Fruit fly (Drosophila melanogaster) whole organism, embryonic: ENCODE results near the gene CG43052.

Experiments
- Abd-B ChIP-seq: fragments of 200-800 bp; sonication (Bioruptor generic); optimal IDR thresholded peaks from 2 replicates; lab custom pipeline; 2018; ENCODE audit warnings: missing biosample characterization, mild to moderate bottlenecking, missing genetic modification characterization, moderate library complexity
- Awh ChIP-seq: fragments of 200-800 bp; sonication (Bioruptor generic); IDR thresholded peaks from 2 replicates; pipeline ENCODE4, ENCODE4 v1.3.6; 2022; ENCODE audit warnings: missing biosample characterization, missing genetic modification characterization
- Bgb ChIP-seq: fragments of 200-800 bp; sonication (Bioruptor generic); IDR thresholded peaks from 2 replicates; pipeline ENCODE4 v1.3.6; 2022; ENCODE audit warnings: missing biosample characterization, missing genetic modification characterization; ENCODE audit not compliant: partially characterized antibody
- CG10959 ChIP-seq: fragments of 200-800 bp; sonication (Bioruptor generic); IDR thresholded peaks from 2 replicates; pipeline ENCODE4 v1.3.6; 2022; ENCODE audit warnings: missing biosample characterization, missing genetic modification characterization
- CG12219 ChIP-seq: fragments of 200-800 bp; sonication (Bioruptor generic); optimal IDR thresholded peaks from 3 replicates; lab custom pipeline; 2018; ENCODE audit warnings: missing biosample characterization, mild to moderate bottlenecking, missing genetic modification characterization
- CG15011 ChIP-seq: fragments of 200-800 bp; sonication (Bioruptor generic); optimal IDR thresholded peaks from 3 replicates; lab custom pipeline; 2018; ENCODE audit warnings: missing biosample characterization, mild to moderate bottlenecking, missing genetic modification characterization
- CG1602 ChIP-seq: fragments of 200-800 bp; sonication (Bioruptor generic); optimal IDR thresholded peaks from 3 replicates; lab custom pipeline; 2016; ENCODE audit warnings: missing biosample characterization, missing genetic modification characterization
- CG16863 ChIP-seq: fragments of 200-800 bp; sonication (Bioruptor generic); optimal IDR thresholded peaks from 3 replicates; lab custom pipeline; 2016; ENCODE audit warnings: missing biosample characterization, missing genetic modification characterization
- CG18764 ChIP-seq: fragments of 200-800 bp; sonication (Bioruptor generic); optimal IDR thresholded peaks from 3 replicates; lab custom pipeline; 2016; ENCODE audit warnings: missing biosample characterization, missing genetic modification characterization
- CG31441 ChIP-seq: fragments of 200-800 bp; sonication (Bioruptor generic); IDR thresholded peaks from 2 replicates; pipeline ENCODE4 v1.3.6; 2022; ENCODE audit warnings: missing biosample characterization, missing genetic modification characterization
- CG3163 ChIP-seq: fragments of 200-800 bp; sonication (Bioruptor generic); optimal IDR thresholded peaks from 3 replicates; lab custom pipeline; 2016; ENCODE audit warnings: missing biosample characterization, missing genetic modification characterization
- CG32532 ChIP-seq: fragments of 200-800 bp; sonication (Bioruptor generic); IDR thresholded peaks from 2 replicates; pipeline ENCODE4 v1.3.6; 2022; ENCODE audit warnings: missing biosample characterization, missing genetic modification characterization
- CG4617 ChIP-seq: fragments of 200-800 bp; sonication (Bioruptor generic); optimal IDR thresholded peaks from 3 replicates; lab custom pipeline; 2016; ENCODE audit warnings: missing biosample characterization, missing genetic modification characterization, borderline replicate concordance
- CG7357 ChIP-seq: fragments of 200-800 bp; sonication (Bioruptor generic); IDR thresholded peaks from 3 replicates; pipeline ENCODE4 v1.3.6; 2022; ENCODE audit warnings: missing biosample characterization, missing genetic modification characterization
- CG8089 ChIP-seq: fragments of 200-800 bp; sonication (Bioruptor generic); optimal IDR thresholded peaks from 3 replicates; lab custom pipeline; 2016; ENCODE audit warnings: missing biosample characterization, missing genetic modification characterization
- CG8478 ChIP-seq: fragments of >200 bp; optimal IDR thresholded peaks from 2 replicates; lab custom pipeline; 2018
- CG8944 ChIP-seq: fragments of 200-800 bp; sonication (Bioruptor generic); optimal IDR thresholded peaks from 3 replicates; lab custom pipeline; 2016; ENCODE audit warnings: missing biosample characterization, missing genetic modification characterization
- CG9437 ChIP-seq: fragments of 200-800 bp; sonication (Bioruptor generic); optimal IDR thresholded peaks from 2 replicates; lab custom pipeline; 2018; ENCODE audit warnings: missing biosample characterization, mild to moderate bottlenecking, missing genetic modification characterization
- CG9727 ChIP-seq: fragments of 200-800 bp; sonication (Bioruptor generic); optimal IDR thresholded peaks from 3 replicates; lab custom pipeline; 2017; ENCODE audit warnings: missing biosample characterization, mild to moderate bottlenecking, missing genetic modification characterization
- Doc3 ChIP-seq: fragments of 200-800 bp; sonication (Bioruptor generic); IDR thresholded peaks from 3 replicates; pipeline ENCODE4 v1.3.6; 2022; ENCODE audit warnings: missing biosample characterization, missing genetic modification characterization; ENCODE audit not compliant: partially characterized antibody
- Hr3 ChIP-seq: fragments of 200-800 bp; sonication (Bioruptor generic); optimal IDR thresholded peaks from 3 replicates; lab custom pipeline; 2016; ENCODE audit warnings: missing biosample characterization, missing genetic modification characterization
- Lim3 ChIP-seq: fragments of 200-800 bp; sonication (Bioruptor generic); IDR thresholded peaks from 2 replicates; pipeline ENCODE4 v1.3.6; 2022; ENCODE audit warnings: missing biosample characterization, missing genetic modification characterization
- Med ChIP-seq: fragments of 200-800 bp; sonication (Bioruptor generic); peaks from one replicate; lab custom pipeline; 2016; ENCODE audit warnings: missing biosample characterization, missing genetic modification characterization, mild to moderate bottlenecking, inconsistent platforms, moderate library complexity
- Myb ChIP-seq: fragments of 200-800 bp; sonication (Bioruptor generic); optimal IDR thresholded peaks from 2 replicates; lab custom pipeline; 2016; ENCODE audit warnings: missing biosample characterization, missing genetic modification characterization
- Oli ChIP-seq: fragments of 200-800 bp; sonication (Bioruptor generic); optimal IDR thresholded peaks from 2 replicates; lab custom pipeline; 2018; ENCODE audit warnings: missing biosample characterization, mild to moderate bottlenecking, missing genetic modification characterization, moderate library complexity
- Opbp ChIP-seq: fragments of 200-800 bp; sonication (Bioruptor generic); IDR thresholded peaks from 3 replicates; pipeline ENCODE4 v1.3.6; 2022; ENCODE audit warnings: missing biosample characterization, missing genetic modification characterization; ENCODE audit not compliant: partially characterized antibody
- PHDP ChIP-seq: fragments of 200-800 bp; sonication (Bioruptor generic); optimal IDR thresholded peaks from 3 replicates; lab custom pipeline; 2018; ENCODE audit warnings: missing biosample characterization, mild to moderate bottlenecking, missing genetic modification characterization, moderate library complexity
- Ptx1 ChIP-seq: fragments of 200-800 bp; sonication (Bioruptor generic); IDR thresholded peaks from 2 replicates; pipeline ENCODE4 v1.3.6; 2022; ENCODE audit warnings: missing biosample characterization, missing genetic modification characterization
- Side ChIP-seq: fragments of 200-800 bp; sonication (Bioruptor generic); optimal IDR thresholded peaks from 2 replicates; lab custom pipeline; 2016; ENCODE audit warnings: missing biosample characterization, missing genetic modification characterization
- Sox102F ChIP-seq: fragments of 200-800 bp; sonication (Bioruptor generic); optimal IDR thresholded peaks from 2 replicates; lab custom pipeline; 2018; ENCODE audit warnings: missing biosample characterization, mild to moderate bottlenecking, missing genetic modification characterization, moderate library complexity
- ara ChIP-seq: fragments of 200-800 bp; sonication (Bioruptor generic); IDR thresholded peaks from 2 replicates; pipeline ENCODE4 v1.3.6; 2022; ENCODE audit warnings: missing biosample characterization, missing genetic modification characterization
- bcd ChIP-seq: fragments of 200-800 bp; sonication (Bioruptor generic); optimal IDR thresholded peaks from 2 replicates; lab custom pipeline; 2017; ENCODE audit warnings: missing biosample characterization, mild to moderate bottlenecking, missing genetic modification characterization
- bowl ChIP-seq: fragments of 200-800 bp; sonication (Bioruptor generic); IDR thresholded peaks from 2 replicates; pipeline ENCODE4 v1.3.6; 2022; ENCODE audit warnings: missing biosample characterization, missing genetic modification characterization
- bsh ChIP-seq, 2 experiments: fragments of 200-800 bp; sonication (Bioruptor generic); optimal IDR thresholded peaks; 2 replicates each; lab custom pipeline; 2017 to 2018; ENCODE audit warnings: mild to moderate bottlenecking in 2 of 2, missing biosample characterization in 2 of 2, missing genetic modification characterization in 2 of 2, moderate library complexity in 1 of 2
- ci ChIP-seq: fragments of 200-800 bp; sonication (Bioruptor generic); IDR thresholded peaks from 3 replicates; pipeline ENCODE4 v1.3.6; 2022; ENCODE audit warnings: missing biosample characterization, missing genetic modification characterization
- danr ChIP-seq: fragments of 200-800 bp; sonication (Bioruptor generic); IDR thresholded peaks from 2 replicates; pipeline ENCODE4 v1.3.6; 2022; ENCODE audit warnings: missing biosample characterization, missing genetic modification characterization
- dimm ChIP-seq: fragments of 200-800 bp; sonication (Bioruptor generic); IDR thresholded peaks from 2 replicates; pipeline ENCODE4 v1.3.6; 2022; ENCODE audit warnings: missing biosample characterization, missing genetic modification characterization
- dmrt99B ChIP-seq: fragments of 200-800 bp; sonication (Bioruptor generic); optimal IDR thresholded peaks from 2 replicates; lab custom pipeline; 2018; ENCODE audit warnings: missing biosample characterization, mild to moderate bottlenecking, missing genetic modification characterization, moderate library complexity
- eve ChIP-seq, 2 experiments: fragments of >200 bp; optimal IDR thresholded peaks; 2 replicates each; lab custom pipeline; 2017; ENCODE audit warnings: missing biosample characterization in 2 of 2, missing genetic modification characterization in 2 of 2
- gt ChIP-seq: fragments of 200-800 bp; sonication (Bioruptor generic); IDR thresholded peaks from 2 replicates; pipeline ENCODE4 v1.3.6; 2022; ENCODE audit warnings: missing biosample characterization, missing genetic modification characterization
- hkb ChIP-seq, 2 experiments: fragments of 200-800 bp in 1 of 2; fragments of >200 bp in 1 of 2; sonication (Bioruptor generic) in 1 of 2; IDR thresholded peaks in 1 of 2; optimal IDR thresholded peaks in 1 of 2; 2 replicates each; pipeline versions ENCODE4 v1.3.6 to Lab custom; 2017 to 2022; ENCODE audit warnings: missing biosample characterization in 1 of 2, missing genetic modification characterization in 1 of 2
- lola ChIP-seq, 3 experiments: fragments of >200 bp in 2 of 3; fragments of 200-800 bp in 1 of 3; sonication (Bioruptor generic) in 1 of 3; optimal IDR thresholded peaks; 2 replicates each; lab custom pipeline; 2017 to 2019; ENCODE audit warnings: missing biosample characterization in 3 of 3, missing genetic modification characterization in 3 of 3, mild to moderate bottlenecking in 1 of 3, moderate library complexity in 1 of 3
- pzg ChIP-seq: fragments of 200-800 bp; sonication (Bioruptor generic); optimal IDR thresholded peaks from 3 replicates; lab custom pipeline; 2018; ENCODE audit warnings: missing biosample characterization, mild to moderate bottlenecking, missing genetic modification characterization, moderate library complexity
- scrt ChIP-seq: fragments of 200-800 bp; sonication (Bioruptor generic); optimal IDR thresholded peaks from 2 replicates; lab custom pipeline; 2018; ENCODE audit warnings: missing biosample characterization, mild to moderate bottlenecking, missing genetic modification characterization, moderate library complexity
- sens ChIP-seq: fragments of 200-800 bp; sonication (Bioruptor generic); peaks from one replicate; lab custom pipeline; 2016; ENCODE audit warnings: missing biosample characterization, missing genetic modification characterization
- sima ChIP-seq: fragments of 200-800 bp; sonication (Bioruptor generic); optimal IDR thresholded peaks from 2 replicates; lab custom pipeline; 2016; ENCODE audit warnings: missing biosample characterization, missing genetic modification characterization
- slp2 ChIP-seq: fragments of 200-800 bp; sonication (Bioruptor generic); optimal IDR thresholded peaks from 2 replicates; lab custom pipeline; 2016; ENCODE audit warnings: missing biosample characterization, missing genetic modification characterization
- twi ChIP-seq: fragments of 200-800 bp; optimal IDR thresholded peaks from 2 replicates; lab custom pipeline; 2019; ENCODE audit warnings: missing biosample characterization, mild to moderate bottlenecking, missing genetic modification characterization, moderate library complexity
- vfl ChIP-seq: fragments of 200-800 bp; sonication (Bioruptor generic); optimal IDR thresholded peaks from 2 replicates; lab custom pipeline; 2016; ENCODE audit warnings: missing biosample characterization, missing genetic modification characterization

CG43052 gene

dm6 chr2L:14376484-14377254, 24.8 kb downstream of the CG43052 start (continued):
- 0 out of 2 replicates have a peak, but pooled peaks have one; percentile 30 for TF ChIP-seq Awh (GFP tag; lab: Robert Waterston, UW)
- TF ChIP-seq Oli (tag; lab: Kevin White, UChicago), result peak; percentile 44
- TF ChIP-seq pzg, result no peak
- peak; percentile 51 for TF ChIP-seq CG9727
- no peak for TF ChIP-seq ci (GFP tag; lab: Robert Waterston, UW)
- no peak for TF ChIP-seq Hr3 (GFP tag; lab: Kevin White, UChicago)
- no peak for TF ChIP-seq CG4617 (GFP tag; lab: Kevin White, UChicago)
- TF ChIP-seq CG8944 (GFP tag; lab: Kevin White, UChicago), result peak; percentile 12
- no peak for TF ChIP-seq dimm (GFP tag; lab: Robert Waterston, UW)
- TF ChIP-seq dmrt99B (tag; lab: Kevin White, UChicago), result peak; percentile 66
- TF ChIP-seq Opbp (GFP tag; lab: Robert Waterston, UW), result no peak
- TF ChIP-seq CG12219 (GFP tag; lab: Kevin White, UChicago), result no peak
- no peak for TF ChIP-seq CG10959 (GFP tag; lab: Robert Waterston, UW)
- TF ChIP-seq Myb (GFP tag; lab: Kevin White, UChicago), result peak; percentile 1
- no peak for TF ChIP-seq bowl (GFP tag; lab: Robert Waterston, UW)
- TF ChIP-seq scrt (GFP tag; lab: Kevin White, UChicago), result no peak
- TF ChIP-seq ara (GFP tag; lab: Robert Waterston, UW), result no peak
- TF ChIP-seq Sox102F (GFP tag; lab: Kevin White, UChicago), result peak; percentile 27
- TF ChIP-seq CG18764, result peak; percentile 27
- peak; percentile 48 for TF ChIP-seq Ptx1 (GFP tag; lab: Robert Waterston, UW)
- peak; percentile 25 for TF ChIP-seq CG1602 (GFP tag; lab: Kevin White, UChicago)
- TF ChIP-seq bcd, result peak; percentile 48
- no peak for TF ChIP-seq hkb (optimal IDR thresholded peaks at IDR 0.05; lab: Kevin White, UChicago)
- no peak for TF ChIP-seq hkb (GFP tag; IDR thresholded peaks at IDR 0.05; lab: Robert Waterston, UW)
- no peak for TF ChIP-seq vfl
- no peak for TF ChIP-seq sima (GFP tag; lab: Kevin White, UChicago)
- no peak for TF ChIP-seq twi (tag; lab: Kevin White, UChicago)
- peak; percentile 32 for TF ChIP-seq CG9437
- TF ChIP-seq CG32532 (GFP tag; lab: Robert Waterston, UW), result peak; percentile 16; the same call in 1 of the 2 replicates
- TF ChIP-seq CG3163 (GFP tag; lab: Kevin White, UChicago), result no peak
- no peak for TF ChIP-seq CG7357
- TF ChIP-seq Bgb (GFP tag; lab: Robert Waterston, UW), result peak; percentile 40; the same call in 1 of the 2 replicates
- TF ChIP-seq CG16863 (GFP tag; lab: Kevin White, UChicago), result peak; percentile 45
- TF ChIP-seq gt, result peak; percentile 18; the same call in 1 of the 2 replicates
- no peak for TF ChIP-seq Lim3 (GFP tag; lab: Robert Waterston, UW)
- TF ChIP-seq CG31441, result peak; percentile 64
- no peak for TF ChIP-seq Side (GFP tag; lab: Kevin White, UChicago)
- no peak for TF ChIP-seq Doc3 (GFP tag; lab: Robert Waterston, UW)
- peak; percentile 31 for TF ChIP-seq sens (GFP tag; lab: Kevin White, UChicago)
- peak in 1 of 3 experiments; percentile 15 for TF ChIP-seq lola (GFP tag; optimal IDR thresholded peaks at IDR 0.05; lab: Kevin White, UChicago)
- no peak for TF ChIP-seq eve (GFP tag; optimal IDR thresholded peaks at IDR 0.05; lab: Kevin White, UChicago)
- peak; percentile 7 for TF ChIP-seq PHDP (tag; lab: Kevin White, UChicago)
- no peak for TF ChIP-seq CG8089 (GFP tag; lab: Kevin White, UChicago)
- no peak for TF ChIP-seq bsh (GFP tag; optimal IDR thresholded peaks at IDR 0.05; lab: Kevin White, UChicago)
- TF ChIP-seq danr (GFP tag; lab: Robert Waterston, UW), result 0 out of 2 replicates have a peak, but pooled peaks have one; percentile 16
- TF ChIP-seq Med (GFP tag; lab: Kevin White, UChicago), result peak; percentile 70
- TF ChIP-seq CG15011 (GFP tag; lab: Kevin White, UChicago), result peak; percentile 40
- TF ChIP-seq slp2 (GFP tag; lab: Kevin White, UChicago), result no peak
- TF ChIP-seq CG8478 (lab: Kevin White, UChicago), result no peak
- TF ChIP-seq Abd-B, result peak; percentile 55
